Fruit fly (Drosophila melanogaster) whole organism, wandering third instar larva: ENCODE data around the gene Smg6.

Experiments used
- Mio ChIP-seq: sonication (Bioruptor generic); optimal IDR thresholded peaks from 2 replicates; lab custom pipeline; 2016; ENCODE audit warnings: missing biosample characterization, missing genetic modification characterization
- usp ChIP-seq: fragments of >200 bp; optimal IDR thresholded peaks from 2 replicates; lab custom pipeline; 2017; ENCODE audit warnings: missing biosample characterization, missing genetic modification characterization

- TF ChIP-seq usp = no peak
- no peak for TF ChIP-seq Mio (GFP tag; lab: Kevin White, UChicago)
These were observed 33.6 kb upstream of the Smg6 start for dm6 chr3R:25066856-25067255.
